Worm (Caenorhabditis elegans): ENCODE data around the gene ile-2.

ce11 chrX:763452-763851, 4.9 kb upstream of the ile-2 start, which contains the start of gene dyf-11:
- TF ChIP-seq tbx-8 (GFP tag; optimal IDR thresholded peaks at IDR 0.05) (no peak), snpc-4 (tag; optimal IDR thresholded peaks at IDR 0.05) (no peak), nhr-237 (tag; optimal IDR thresholded peaks at IDR 0.05) (no peak), lin-13 (tag; optimal IDR thresholded peaks at IDR 0.05) (no peak), bed-3 (GFP tag; optimal IDR thresholded peaks at IDR 0.05) (no peak), unc-62 (GFP tag; optimal IDR thresholded peaks at IDR 0.05) (no peak), lsy-2 (tag; optimal IDR thresholded peaks at IDR 0.05) (no peak), ces-1 (GFP tag; optimal IDR thresholded peaks at IDR 0.05) (no peak)

Measured in whole organism, mixed stage, embryonic.